Fruit fly (Drosophila melanogaster) whole organism, embryonic: ENCODE measurements around the gene Sfp26Ad.
A peak's percentile ranks its signal among the peaks of the same experiment; 100 is the strongest.

Experiments
- Antp ChIP-seq: fragments of 200-800 bp; sonication (Bioruptor generic); optimal IDR thresholded peaks from 3 replicates; lab custom pipeline; 2016; ENCODE audit warnings: missing biosample characterization, missing genetic modification characterization
- CG10267 ChIP-seq: fragments of 200-800 bp; sonication (Bioruptor generic); optimal IDR thresholded peaks from 2 replicates; lab custom pipeline; 2018; ENCODE audit warnings: missing biosample characterization, mild to moderate bottlenecking, missing genetic modification characterization, moderate library complexity
- CG10366 ChIP-seq: fragments of 200-800 bp; sonication (Bioruptor generic); IDR thresholded peaks from 2 replicates; pipeline ENCODE4 v1.3.6; 2022; ENCODE audit warnings: missing biosample characterization, missing genetic modification characterization
- CG10431 ChIP-seq: fragments of 200-800 bp; sonication (Bioruptor generic); optimal IDR thresholded peaks from 3 replicates; lab custom pipeline; 2018; ENCODE audit warnings: missing biosample characterization, mild to moderate bottlenecking, missing genetic modification characterization
- CG10462 ChIP-seq: fragments of 200-800 bp; sonication (Bioruptor generic); optimal IDR thresholded peaks from 2 replicates; lab custom pipeline; 2016; ENCODE audit warnings: missing biosample characterization, missing genetic modification characterization
- CG10565 ChIP-seq: fragments of 200-800 bp; sonication (Bioruptor generic); optimal IDR thresholded peaks from 3 replicates; lab custom pipeline; 2016; ENCODE audit warnings: missing biosample characterization, mild to moderate bottlenecking, missing genetic modification characterization
- CG1233 ChIP-seq: fragments of 200-800 bp; sonication (Bioruptor generic); optimal IDR thresholded peaks from 4 replicates; lab custom pipeline; 2018; ENCODE audit warnings: missing biosample characterization, mild to moderate bottlenecking, missing genetic modification characterization
- CG15269 ChIP-seq: fragments of 200-800 bp; sonication (Bioruptor generic); optimal IDR thresholded peaks from 2 replicates; lab custom pipeline; 2018; ENCODE audit warnings: missing biosample characterization, mild to moderate bottlenecking, missing genetic modification characterization, moderate library complexity
- CG1647 ChIP-seq: fragments of 200-800 bp; sonication (Bioruptor generic); optimal IDR thresholded peaks from 3 replicates; lab custom pipeline; 2016; ENCODE audit warnings: missing biosample characterization, missing genetic modification characterization
- CG17568 ChIP-seq: fragments of 200-800 bp; sonication (Bioruptor generic); optimal IDR thresholded peaks from 2 replicates; lab custom pipeline; 2018; ENCODE audit warnings: missing biosample characterization, mild to moderate bottlenecking, missing genetic modification characterization, moderate library complexity
- CG17612 ChIP-seq: fragments of 200-800 bp; sonication (Bioruptor generic); IDR thresholded peaks from 2 replicates; pipeline ENCODE4 v1.3.6; 2022; ENCODE audit warnings: missing biosample characterization, missing genetic modification characterization
- CG18011 ChIP-seq: fragments of 200-800 bp; sonication (Bioruptor generic); optimal IDR thresholded peaks from 2 replicates; lab custom pipeline; 2017; ENCODE audit warnings: missing biosample characterization, missing genetic modification characterization, mild to moderate bottlenecking, moderate library complexity, missing genotype
- CG32772 ChIP-seq: fragments of 200-800 bp; sonication (Bioruptor generic); IDR thresholded peaks from 2 replicates; pipeline ENCODE4 v1.3.6; 2022; ENCODE audit warnings: missing biosample characterization, missing genetic modification characterization
- CG4617 ChIP-seq: fragments of 200-800 bp; sonication (Bioruptor generic); optimal IDR thresholded peaks from 3 replicates; lab custom pipeline; 2016; ENCODE audit warnings: missing biosample characterization, missing genetic modification characterization, borderline replicate concordance
- CG4854 ChIP-seq: fragments of 200-800 bp; sonication (Bioruptor generic); optimal IDR thresholded peaks from 2 replicates; lab custom pipeline; 2016; ENCODE audit warnings: missing biosample characterization, missing genetic modification characterization, inconsistent platforms
- CG6854 ChIP-seq: fragments of 200-800 bp; sonication (Bioruptor generic); optimal IDR thresholded peaks from 3 replicates; lab custom pipeline; 2017; ENCODE audit warnings: missing biosample characterization, mild to moderate bottlenecking, missing genetic modification characterization
- CG8089 ChIP-seq: fragments of 200-800 bp; sonication (Bioruptor generic); optimal IDR thresholded peaks from 3 replicates; lab custom pipeline; 2016; ENCODE audit warnings: missing biosample characterization, missing genetic modification characterization
- D19A ChIP-seq: fragments of 200-800 bp; optimal IDR thresholded peaks from 3 replicates; lab custom pipeline; 2019; ENCODE audit warnings: missing biosample characterization, mild to moderate bottlenecking, missing genetic modification characterization, moderate library complexity
- Dek ChIP-seq: fragments of 200-800 bp; sonication (Bioruptor generic); optimal IDR thresholded peaks from 3 replicates; lab custom pipeline; 2019; ENCODE audit warnings: missing biosample characterization, mild to moderate bottlenecking, missing genetic modification characterization, moderate library complexity
- Dp ChIP-seq: fragments of 200-800 bp; sonication (Bioruptor generic); optimal IDR thresholded peaks from 2 replicates; lab custom pipeline; 2018; ENCODE audit warnings: missing biosample characterization, mild to moderate bottlenecking, missing genetic modification characterization, moderate library complexity
- Ets97D ChIP-seq: fragments of 200-800 bp; sonication (Bioruptor generic); optimal IDR thresholded peaks from 3 replicates; lab custom pipeline; 2016; ENCODE audit warnings: missing biosample characterization, missing genetic modification characterization
- Fer1 ChIP-seq: fragments of 200-800 bp; sonication (Bioruptor generic); optimal IDR thresholded peaks from 2 replicates; lab custom pipeline; 2017; ENCODE audit warnings: missing biosample characterization, mild to moderate bottlenecking, missing genetic modification characterization
- Gsc ChIP-seq: fragments of 200-800 bp; sonication (Bioruptor generic); IDR thresholded peaks from 2 replicates; pipeline ENCODE4 v1.3.6; 2022; ENCODE audit warnings: missing biosample characterization, missing genetic modification characterization
- Hey ChIP-seq: fragments of 200-800 bp; sonication (Bioruptor generic); optimal IDR thresholded peaks from 3 replicates; lab custom pipeline; 2018; ENCODE audit warnings: missing biosample characterization, mild to moderate bottlenecking, missing genetic modification characterization
- Hmr ChIP-seq: fragments of 200-800 bp; sonication (Bioruptor generic); optimal IDR thresholded peaks from 3 replicates; lab custom pipeline; 2017; ENCODE audit warnings: mild to moderate bottlenecking, missing biosample characterization, missing genetic modification reagents, missing genetic modification characterization
- Ptx1 ChIP-seq: fragments of 200-800 bp; sonication (Bioruptor generic); IDR thresholded peaks from 2 replicates; pipeline ENCODE4 v1.3.6; 2022; ENCODE audit warnings: missing biosample characterization, missing genetic modification characterization
- Trl ChIP-seq, 3 experiments: fragments of >200 bp in 2 of 3; fragments of 200-800 bp in 1 of 3; sonication (Bioruptor generic) in 1 of 3; optimal IDR thresholded peaks; 2 replicates in 1 of 3; 3 replicates in 2 of 3; lab custom pipeline; 2016 to 2017; ENCODE audit warnings: missing biosample characterization in 1 of 3, missing genetic modification characterization in 1 of 3
- ase ChIP-seq: fragments of 200-800 bp; sonication (Bioruptor generic); IDR thresholded peaks from 3 replicates; pipeline ENCODE4 v1.3.6; 2022; ENCODE audit warnings: missing biosample characterization, missing genetic modification characterization
- caup ChIP-seq: fragments of 200-800 bp; sonication (Bioruptor generic); optimal IDR thresholded peaks from 3 replicates; lab custom pipeline; 2017; ENCODE audit warnings: missing biosample characterization, mild to moderate bottlenecking, missing genetic modification characterization, moderate library complexity; ENCODE audit not compliant: severe bottlenecking
- chinmo ChIP-seq: fragments of 200-800 bp; sonication (Bioruptor generic); IDR thresholded peaks from 4 replicates; pipeline ENCODE4 v1.3.6; 2022; ENCODE audit warnings: missing biosample characterization, missing genetic modification characterization; ENCODE audit not compliant: partially characterized antibody
- ci ChIP-seq: fragments of 200-800 bp; sonication (Bioruptor generic); IDR thresholded peaks from 3 replicates; pipeline ENCODE4 v1.3.6; 2022; ENCODE audit warnings: missing biosample characterization, missing genetic modification characterization
- croc ChIP-seq: fragments of 200-800 bp; sonication (Bioruptor generic); conservative IDR thresholded peaks from 3 replicates; pipeline ENCODE4 v1.3.6; 2022; ENCODE audit warnings: missing biosample characterization, missing genetic modification characterization
- cwo ChIP-seq: fragments of 200-800 bp; sonication (Bioruptor generic); optimal IDR thresholded peaks from 3 replicates; lab custom pipeline; 2017; ENCODE audit warnings: missing biosample characterization, missing genetic modification characterization, mild to moderate bottlenecking, moderate library complexity, missing genetic modification reagents
- grau ChIP-seq: fragments of 200-800 bp; optimal IDR thresholded peaks from 3 replicates; lab custom pipeline; 2019; ENCODE audit warnings: missing biosample characterization, mild to moderate bottlenecking, missing genetic modification characterization, moderate library complexity
- her ChIP-seq: fragments of 200-800 bp; sonication (Bioruptor generic); optimal IDR thresholded peaks from 2 replicates; lab custom pipeline; 2016; ENCODE audit warnings: missing biosample characterization, missing genetic modification characterization
- inv ChIP-seq: fragments of 200-800 bp; sonication (Bioruptor generic); IDR thresholded peaks from 2 replicates; pipeline ENCODE4 v1.3.6; 2022; ENCODE audit warnings: missing biosample characterization, missing genetic modification characterization; ENCODE audit not compliant: partially characterized antibody
- lmd ChIP-seq: fragments of 200-800 bp; sonication (Bioruptor generic); IDR thresholded peaks from 2 replicates; pipeline ENCODE4 v1.3.6; 2022; ENCODE audit warnings: missing biosample characterization, missing genetic modification characterization
- luna ChIP-seq: fragments of 200-800 bp; sonication (Bioruptor generic); optimal IDR thresholded peaks from 2 replicates; lab custom pipeline; 2016; ENCODE audit warnings: missing biosample characterization, missing genetic modification characterization
- onecut ChIP-seq: fragments of 200-800 bp; sonication (Bioruptor generic); IDR thresholded peaks from 2 replicates; pipeline ENCODE4 v1.3.6; 2022; ENCODE audit warnings: missing biosample characterization, missing genetic modification characterization
- pnt ChIP-seq: fragments of 200-800 bp; sonication (Bioruptor generic); optimal IDR thresholded peaks from 3 replicates; lab custom pipeline; 2016; ENCODE audit warnings: missing biosample characterization, missing genetic modification characterization
- pros ChIP-seq: fragments of 200-800 bp; sonication (Bioruptor generic); optimal IDR thresholded peaks from 3 replicates; lab custom pipeline; 2019; ENCODE audit warnings: missing biosample characterization, mild to moderate bottlenecking, missing genetic modification characterization, moderate library complexity
- ro ChIP-seq: fragments of 200-800 bp; sonication (Bioruptor generic); IDR thresholded peaks from 2 replicates; pipeline ENCODE4 v1.3.6; 2022; ENCODE audit warnings: missing biosample characterization, missing genetic modification characterization
- sd ChIP-seq: fragments of 200-800 bp; sonication (Bioruptor generic); optimal IDR thresholded peaks from 3 replicates; lab custom pipeline; 2018; ENCODE audit warnings: missing biosample characterization, mild to moderate bottlenecking, missing genetic modification characterization, moderate library complexity
- tll ChIP-seq, 2 experiments: fragments of 200-800 bp in 1 of 2; fragments of >200 bp in 1 of 2; sonication (Bioruptor generic) in 1 of 2; optimal IDR thresholded peaks; 2 replicates each; lab custom pipeline; 2017 to 2019; ENCODE audit warnings: missing biosample characterization in 2 of 2, missing genetic modification characterization in 2 of 2, mild to moderate bottlenecking in 1 of 2, moderate library complexity in 1 of 2
- tna ChIP-seq: fragments of 200-800 bp; sonication (Bioruptor generic); IDR thresholded peaks from 2 replicates; pipeline ENCODE4 v1.3.6; 2022; ENCODE audit warnings: missing biosample characterization, missing genetic modification characterization; ENCODE audit not compliant: partially characterized antibody
- ttk ChIP-seq: fragments of 200-800 bp; sonication (Bioruptor generic); IDR thresholded peaks from 2 replicates; pipeline ENCODE4 v2.1.2; 2022; ENCODE audit warnings: missing biosample characterization, missing genetic modification characterization
- unpg ChIP-seq: fragments of 200-800 bp; sonication (Bioruptor generic); optimal IDR thresholded peaks from 3 replicates; lab custom pipeline; 2018; ENCODE audit warnings: missing biosample characterization, mild to moderate bottlenecking, missing genetic modification characterization, moderate library complexity
- wek ChIP-seq: fragments of 200-800 bp; sonication (Bioruptor generic); optimal IDR thresholded peaks from 3 replicates; lab custom pipeline; 2018; ENCODE audit warnings: missing biosample characterization, mild to moderate bottlenecking, missing genetic modification characterization, moderate library complexity
- zfh2 ChIP-seq: fragments of 200-800 bp; sonication (Bioruptor generic); optimal IDR thresholded peaks from 2 replicates; lab custom pipeline; 2016; ENCODE audit warnings: missing biosample characterization, missing genetic modification characterization

Sfp26Ad gene

dm6 chr2L:5974122-5974521, 31.0 kb upstream of the Sfp26Ad start (continued):
- no peak for TF ChIP-seq tll (GFP tag; optimal IDR thresholded peaks at IDR 0.05; lab: Kevin White, UChicago)
- no peak for TF ChIP-seq lmd (GFP tag; lab: Robert Waterston, UW)
- peak; percentile 27 for TF ChIP-seq her (GFP tag; lab: Kevin White, UChicago)
- no peak for TF ChIP-seq CG8089
- peak; percentile 42 for TF ChIP-seq sd
- no peak for TF ChIP-seq CG10565
- peak; percentile 27 for TF ChIP-seq CG4854 (GFP tag; lab: Kevin White, UChicago)
- TF ChIP-seq croc (GFP tag; lab: Robert Waterston, UW) = no peak
- TF ChIP-seq Ets97D (GFP tag; lab: Kevin White, UChicago) = no peak
- no peak for TF ChIP-seq pnt (GFP tag; lab: Kevin White, UChicago)
- peak; percentile 7; the same call in 1 of the 2 replicates for TF ChIP-seq ttk (GFP tag; lab: Robert Waterston, UW)
- peak; percentile 17 for TF ChIP-seq CG10267 (tag; lab: Kevin White, UChicago)
- TF ChIP-seq onecut (GFP tag; lab: Robert Waterston, UW) = peak; percentile 66
- peak; percentile 84 for TF ChIP-seq caup (GFP tag; lab: Kevin White, UChicago)
- no peak for TF ChIP-seq Dp (GFP tag; lab: Kevin White, UChicago)
- no peak for TF ChIP-seq Gsc (GFP tag; lab: Robert Waterston, UW)
- no peak for TF ChIP-seq ro (GFP tag; lab: Robert Waterston, UW)
- TF ChIP-seq CG1647 (GFP tag; lab: Kevin White, UChicago) = no peak
- peak; percentile 12 for TF ChIP-seq cwo
- peak; percentile 73; the same call in 2 of the 3 replicates for TF ChIP-seq ci (GFP tag; lab: Robert Waterston, UW)
- TF ChIP-seq tna (GFP tag; lab: Robert Waterston, UW) = no peak
- TF ChIP-seq Dek (tag; lab: Kevin White, UChicago) = peak; percentile 42
- TF ChIP-seq CG10431 (GFP tag; lab: Kevin White, UChicago) = peak; percentile 40
- peak; percentile 86; the same call in 3 of the 4 replicates for TF ChIP-seq chinmo (GFP tag; lab: Robert Waterston, UW)
- peak; percentile 82 for TF ChIP-seq CG1233 (GFP tag; lab: Kevin White, UChicago)
- TF ChIP-seq CG6854 (GFP tag; lab: Kevin White, UChicago) = peak; percentile 48
- no peak for TF ChIP-seq CG4617 (GFP tag; lab: Kevin White, UChicago)
- no peak for TF ChIP-seq ase (GFP tag; lab: Robert Waterston, UW)
- no peak for TF ChIP-seq Antp (GFP tag; lab: Kevin White, UChicago)
- TF ChIP-seq Fer1 (GFP tag; lab: Kevin White, UChicago) = peak; percentile 77
- peak; percentile 62 for TF ChIP-seq Hey
- peak; percentile 65 for TF ChIP-seq CG15269
- TF ChIP-seq D19A (tag; lab: Kevin White, UChicago) = no peak
- peak; percentile 81 for TF ChIP-seq Hmr (GFP tag; lab: Kevin White, UChicago)
- no peak for TF ChIP-seq pros (GFP tag; lab: Kevin White, UChicago)
- no peak for TF ChIP-seq CG17612 (GFP tag; lab: Robert Waterston, UW)
- no peak for TF ChIP-seq CG32772 (GFP tag; lab: Robert Waterston, UW)
- TF ChIP-seq CG17568 (GFP tag; lab: Kevin White, UChicago) = peak; percentile 69
- TF ChIP-seq zfh2 = no peak
- TF ChIP-seq wek (GFP tag; lab: Kevin White, UChicago) = peak; percentile 78
- no peak for TF ChIP-seq Ptx1 (GFP tag; lab: Robert Waterston, UW)
- peak; percentile 2 for TF ChIP-seq CG18011 (GFP tag; lab: Kevin White, UChicago)
- TF ChIP-seq inv (GFP tag; lab: Robert Waterston, UW) = no peak
- no peak for TF ChIP-seq CG10366 (GFP tag; lab: Robert Waterston, UW)
- TF ChIP-seq grau = peak; percentile 30
- TF ChIP-seq CG10462 = no peak
- TF ChIP-seq unpg (GFP tag; lab: Kevin White, UChicago) = peak; percentile 55
- no peak for TF ChIP-seq Trl (optimal IDR thresholded peaks at IDR 0.05; lab: Kevin White, UChicago)
- TF ChIP-seq Trl (GFP tag; optimal IDR thresholded peaks at IDR 0.05; lab: Kevin White, UChicago) = no peak
- no peak for TF ChIP-seq luna (GFP tag; lab: Kevin White, UChicago)
